Worm (Caenorhabditis elegans): ENCODE results near the gene kin-9.

DNA sequence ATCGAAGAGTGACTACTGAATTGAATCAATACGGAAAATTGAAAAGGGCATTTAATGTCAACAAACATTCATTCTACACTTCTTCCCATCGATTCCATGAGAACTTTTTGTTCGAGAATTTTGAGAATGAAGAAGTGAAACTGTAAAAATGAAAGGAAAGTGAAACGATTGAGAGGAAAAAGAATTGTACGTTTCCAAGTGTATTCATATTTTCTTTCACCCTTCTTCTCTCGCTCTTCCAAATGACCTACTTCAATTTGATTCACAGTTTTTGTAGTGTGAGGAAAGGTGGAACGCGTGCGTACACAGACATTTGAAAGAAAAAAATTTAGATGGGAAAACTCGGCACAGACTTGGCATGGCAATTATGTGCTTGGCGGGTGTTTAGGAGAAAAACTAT, 8.2 kb upstream of the kin-9 start:
- TF ChIP-seq nhr-11 (tag; optimal IDR thresholded peaks at IDR 0.05) (no peak), mep-1 (tag; optimal IDR thresholded peaks at IDR 0.05) (no peak), unc-130 (tag; optimal IDR thresholded peaks at IDR 0.05) (no peak)

Measured in whole organism, L1 larva.